Fruit fly (Drosophila melanogaster): ENCODE data around the gene CG32069.

CG32069 gene

DNA sequence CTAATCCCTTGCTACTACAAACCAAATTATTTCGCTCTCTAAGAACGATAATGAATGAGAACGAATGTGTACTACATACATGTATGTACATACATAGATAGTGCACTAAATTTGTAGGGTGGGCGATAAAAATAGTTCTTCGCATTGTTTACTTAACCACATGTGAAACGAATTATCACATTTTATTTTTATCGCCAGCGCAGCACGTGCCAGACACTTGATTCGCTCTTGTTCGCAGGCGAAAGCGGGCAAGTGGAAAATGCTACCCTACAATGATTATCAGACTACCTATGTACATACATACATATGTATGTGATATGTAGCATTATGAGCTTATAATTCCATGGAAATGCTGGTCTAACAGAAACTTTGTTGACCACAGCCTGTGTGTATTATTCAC, 23.4 kb upstream of the CG32069 start (continued):
- TF ChIP-seq CG10147 (GFP tag; optimal IDR thresholded peaks at IDR 0.05) (no peak), scrt (GFP tag; optimal IDR thresholded peaks at IDR 0.05) (no peak), CG1603 (tag; optimal IDR thresholded peaks at IDR 0.05) (peak; percentile 10), cg (GFP tag; optimal IDR thresholded peaks at IDR 0.05) (peak; percentile 46), CG13296 (GFP tag; optimal IDR thresholded peaks at IDR 0.05) (peak; percentile 9)

- TF ChIP-seq CG6654 (GFP tag; optimal IDR thresholded peaks at IDR 0.05) (peak; percentile 78), gsb (GFP tag; IDR thresholded peaks at IDR 0.05) (peak; percentile 82), CG1647 (GFP tag; optimal IDR thresholded peaks at IDR 0.05) (peak; percentile 91), D (optimal IDR thresholded peaks at IDR 0.05) (no peak), D (GFP tag; optimal IDR thresholded peaks at IDR 0.05) (peak; percentile 95), CHES-1-like (GFP tag; optimal IDR thresholded peaks at IDR 0.05) (peak; percentile 97), nau (GFP tag; optimal IDR thresholded peaks at IDR 0.05) (no peak), CG6765 (GFP tag; optimal IDR thresholded peaks at IDR 0.05) (peak; percentile 62), CG18599 (GFP tag; optimal IDR thresholded peaks at IDR 0.05) (peak; percentile 92), CrebB (tag; optimal IDR thresholded peaks at IDR 0.05) (peak; percentile 95), CG18619 (GFP tag; optimal IDR thresholded peaks at IDR 0.05) (peak; percentile 93), CG12236 (GFP tag; optimal IDR thresholded peaks at IDR 0.05) (peak; percentile 98), knrl (GFP tag; IDR thresholded peaks at IDR 0.05; ENCODE audit: partially characterized antibody) (no peak), CG1792 (GFP tag; optimal IDR thresholded peaks at IDR 0.05) (peak; percentile 95), pros (GFP tag; optimal IDR thresholded peaks at IDR 0.05) (peak; percentile 73), exex (tag; optimal IDR thresholded peaks at IDR 0.05) (peak; percentile 22), sna (GFP tag; IDR thresholded peaks at IDR 0.05; ENCODE audit: partially characterized antibody) (no peak), CG12744 (GFP tag; optimal IDR thresholded peaks at IDR 0.05) (peak; percentile 96), nerfin-1 (tag; optimal IDR thresholded peaks at IDR 0.05) (peak; percentile 93), ken (GFP tag; IDR thresholded peaks at IDR 0.05) (peak; percentile 95), Trl (optimal IDR thresholded peaks at IDR 0.05) (peak; percentile 35 to 55), Trl (GFP tag; optimal IDR thresholded peaks at IDR 0.05) (peak; percentile 97), her (GFP tag; optimal IDR thresholded peaks at IDR 0.05) (peak; percentile 90), CG9609 (GFP tag; optimal IDR thresholded peaks at IDR 0.05) (peak; percentile 95), CG10462 (GFP tag; optimal IDR thresholded peaks at IDR 0.05) (peak; percentile 97), zen2 (GFP tag; IDR thresholded peaks at IDR 0.05; ENCODE audit: partially characterized antibody) (no peak), ssp (GFP tag; IDR thresholded peaks at IDR 0.05) (peak; percentile 86), CG2202 (tag; optimal IDR thresholded peaks at IDR 0.05) (peak; percentile 98), sima (GFP tag; optimal IDR thresholded peaks at IDR 0.05) (peak; percentile 91), CG6683 (GFP tag; optimal IDR thresholded peaks at IDR 0.05) (peak; percentile 89), Jarid2 (GFP tag; optimal IDR thresholded peaks at IDR 0.05) (peak; percentile 83), CG4360 (GFP tag; IDR thresholded peaks at IDR 0.05) (peak; percentile 86), schlank (tag; optimal IDR thresholded peaks at IDR 0.05) (peak; percentile 70), Rx (GFP tag; IDR thresholded peaks at IDR 0.05) (peak; percentile 95), pho (GFP tag; optimal IDR thresholded peaks at IDR 0.05) (peak; percentile 90), CG18262 (tag; optimal IDR thresholded peaks at IDR 0.05) (peak; percentile 98), dmrt99B (tag; optimal IDR thresholded peaks at IDR 0.05) (peak; percentile 97), HLH4C (GFP tag; IDR thresholded peaks at IDR 0.05; ENCODE audit: partially characterized antibody) (no peak), emc (GFP tag; optimal IDR thresholded peaks at IDR 0.05) (peak; percentile 82), sug (tag; optimal IDR thresholded peaks at IDR 0.05) (peak; percentile 75), zfh1 (GFP tag; IDR thresholded peaks at IDR 0.05) (peak; percentile 98), dimm (GFP tag; IDR thresholded peaks at IDR 0.05) (peak; percentile 90), stc (GFP tag; IDR thresholded peaks at IDR 0.05) (peak; percentile 95), CG4404 (GFP tag; IDR thresholded peaks at IDR 0.05) (peak; percentile 91)
Observed at dm6 chr3L:11084557-11085231, 22.3 kb upstream of the CG32069 start.
